Fruit fly (Drosophila melanogaster) whole organism, prepupa: ENCODE measurements around the gene CG7320.

Source experiments
- Blimp-1 ChIP-seq: fragments of 200-800 bp; sonication (Bioruptor generic); optimal IDR thresholded peaks from 3 replicates; lab custom pipeline; 2017; ENCODE audit warnings: missing biosample characterization, missing genetic modification characterization, mild to moderate bottlenecking, moderate library complexity, missing genetic modification reagents
- CG10669 ChIP-seq: fragments of 200-800 bp; sonication (Bioruptor generic); optimal IDR thresholded peaks from 3 replicates; lab custom pipeline; 2018; ENCODE audit warnings: missing biosample characterization, mild to moderate bottlenecking, missing genetic modification characterization, moderate library complexity
- CG11294 ChIP-seq: fragments of 200-800 bp; sonication (Bioruptor generic); IDR thresholded peaks from 2 replicates; pipeline ENCODE4 v1.3.6; 2022; ENCODE audit warnings: missing biosample characterization, missing genetic modification characterization
- CG11902 ChIP-seq: fragments of 200-800 bp; sonication (Bioruptor generic); optimal IDR thresholded peaks from 3 replicates; lab custom pipeline; 2016; ENCODE audit warnings: missing biosample characterization, missing genetic modification characterization
- CG15336 ChIP-seq: fragments of 200-800 bp; sonication (Bioruptor generic); IDR thresholded peaks from 2 replicates; pipeline ENCODE4 v1.3.6; 2022; ENCODE audit warnings: missing biosample characterization, missing genetic modification characterization
- CG1621 ChIP-seq: fragments of 200-800 bp; sonication (Bioruptor generic); optimal IDR thresholded peaks from 3 replicates; lab custom pipeline; 2018; ENCODE audit warnings: missing biosample characterization, mild to moderate bottlenecking, missing genetic modification characterization
- CG16779 ChIP-seq: fragments of 200-800 bp; sonication (Bioruptor generic); optimal IDR thresholded peaks from 3 replicates; lab custom pipeline; 2017; ENCODE audit warnings: missing biosample characterization, mild to moderate bottlenecking, missing genetic modification characterization
- CG3032 ChIP-seq: fragments of 200-800 bp; optimal IDR thresholded peaks from 2 replicates; lab custom pipeline; 2019; ENCODE audit warnings: missing biosample characterization, mild to moderate bottlenecking, missing genetic modification characterization, moderate library complexity
- CG31627 ChIP-seq: fragments of 200-800 bp; sonication (Bioruptor generic); optimal IDR thresholded peaks from 3 replicates; lab custom pipeline; 2016; ENCODE audit warnings: missing biosample characterization, missing genetic modification characterization
- CG32006 ChIP-seq: fragments of 200-800 bp; sonication (Bioruptor generic); optimal IDR thresholded peaks from 3 replicates; lab custom pipeline; 2017; ENCODE audit warnings: missing biosample characterization, mild to moderate bottlenecking, missing genetic modification characterization
- CG34406 ChIP-seq: fragments of 200-800 bp; sonication (Bioruptor generic); optimal IDR thresholded peaks from 3 replicates; lab custom pipeline; 2016; ENCODE audit warnings: missing biosample characterization, missing genetic modification characterization
- CG4318 ChIP-seq: fragments of 200-800 bp; sonication (Bioruptor generic); optimal IDR thresholded peaks from 3 replicates; lab custom pipeline; 2017; ENCODE audit warnings: missing biosample characterization, mild to moderate bottlenecking, missing genetic modification characterization
- CG6163 ChIP-seq: fragments of 200-800 bp; sonication (Bioruptor generic); IDR thresholded peaks from 3 replicates; pipeline ENCODE4 v1.3.6; 2022; ENCODE audit warnings: missing biosample characterization, missing genetic modification characterization
- CG6276 ChIP-seq: fragments of 200-800 bp; sonication (Bioruptor generic); optimal IDR thresholded peaks from 2 replicates; lab custom pipeline; 2017; ENCODE audit warnings: missing biosample characterization, mild to moderate bottlenecking, missing genetic modification characterization
- CG6808 ChIP-seq: fragments of 200-800 bp; sonication (Bioruptor generic); optimal IDR thresholded peaks from 3 replicates; lab custom pipeline; 2017; ENCODE audit warnings: missing biosample characterization, missing genetic modification characterization, mild to moderate bottlenecking, moderate library complexity, missing genetic modification reagents
- CG6854 ChIP-seq: fragments of 200-800 bp; sonication (Bioruptor generic); optimal IDR thresholded peaks from 2 replicates; lab custom pipeline; 2017; ENCODE audit warnings: missing biosample characterization, mild to moderate bottlenecking, missing genetic modification characterization
- CG7368 ChIP-seq: fragments of 200-800 bp; sonication (Bioruptor generic); optimal IDR thresholded peaks from 3 replicates; lab custom pipeline; 2016; ENCODE audit warnings: missing biosample characterization, missing genetic modification characterization
- CG8319 ChIP-seq: fragments of 200-800 bp; sonication (Bioruptor generic); optimal IDR thresholded peaks from 3 replicates; lab custom pipeline; 2016; ENCODE audit warnings: missing biosample characterization, missing genetic modification characterization
- CG8632 ChIP-seq: fragments of 200-800 bp; sonication (Bioruptor generic); optimal IDR thresholded peaks from 3 replicates; lab custom pipeline; 2016; ENCODE audit warnings: missing biosample characterization, missing genetic modification characterization
- CG9139 ChIP-seq: fragments of 200-800 bp; sonication (Bioruptor generic); optimal IDR thresholded peaks from 3 replicates; lab custom pipeline; 2017; ENCODE audit warnings: missing biosample characterization, mild to moderate bottlenecking, missing genetic modification characterization
- Eip75B ChIP-seq: fragments of 200-800 bp; sonication (Bioruptor generic); optimal IDR thresholded peaks from 3 replicates; lab custom pipeline; 2016; ENCODE audit warnings: missing biosample characterization, missing genetic modification characterization
- Eip93F ChIP-seq: fragments of 200-800 bp; sonication (Bioruptor generic); optimal IDR thresholded peaks from 2 replicates; lab custom pipeline; 2016; ENCODE audit warnings: missing biosample characterization, mild to moderate bottlenecking, missing genetic modification characterization
- Ets21C ChIP-seq: fragments of 200-800 bp; sonication (Bioruptor generic); optimal IDR thresholded peaks from 3 replicates; lab custom pipeline; 2016; ENCODE audit warnings: missing biosample characterization, missing genetic modification characterization
- Ets96B ChIP-seq: fragments of 200-800 bp; optimal IDR thresholded peaks from 2 replicates; lab custom pipeline; 2019; ENCODE audit warnings: missing biosample characterization, mild to moderate bottlenecking, missing genetic modification characterization, moderate library complexity
- Gug ChIP-seq: fragments of 200-800 bp; sonication (Bioruptor generic); IDR thresholded peaks from 2 replicates; pipeline ENCODE4 v1.3.6; 2022; ENCODE audit warnings: missing biosample characterization, missing genetic modification characterization
- Hr38 ChIP-seq: sonication (Bioruptor generic); optimal IDR thresholded peaks from 2 replicates; lab custom pipeline; 2016; ENCODE audit warnings: missing biosample characterization, missing genetic modification characterization
- Hr4 ChIP-seq: fragments of 200-800 bp; sonication (Bioruptor generic); optimal IDR thresholded peaks from 3 replicates; lab custom pipeline; 2016; ENCODE audit warnings: missing biosample characterization, missing genetic modification characterization
- Lpt ChIP-seq: fragments of 200-800 bp; sonication (Bioruptor generic); optimal IDR thresholded peaks from 3 replicates; lab custom pipeline; 2016; ENCODE audit warnings: missing biosample characterization, missing genetic modification characterization
- Met ChIP-seq: fragments of 200-800 bp; sonication (Bioruptor generic); optimal IDR thresholded peaks from 3 replicates; lab custom pipeline; 2016; ENCODE audit warnings: missing biosample characterization, missing genetic modification characterization
- OdsH ChIP-seq: fragments of 200-800 bp; sonication (Bioruptor generic); optimal IDR thresholded peaks from 3 replicates; lab custom pipeline; 2016; ENCODE audit warnings: missing biosample characterization, missing genetic modification characterization
- Smox ChIP-seq: fragments of 200-800 bp; sonication (Bioruptor generic); optimal IDR thresholded peaks from 3 replicates; lab custom pipeline; 2016; ENCODE audit warnings: missing biosample characterization, missing genetic modification characterization
- Sox15 ChIP-seq: fragments of 200-800 bp; sonication (Bioruptor generic); optimal IDR thresholded peaks from 3 replicates; lab custom pipeline; 2016; ENCODE audit warnings: missing biosample characterization, missing genetic modification characterization
- achi ChIP-seq: fragments of 200-800 bp; sonication (Bioruptor generic); optimal IDR thresholded peaks from 3 replicates; lab custom pipeline; 2016; ENCODE audit warnings: missing biosample characterization, missing genetic modification characterization
- acj6 ChIP-seq: fragments of 200-800 bp; sonication (Bioruptor generic); optimal IDR thresholded peaks from 3 replicates; lab custom pipeline; 2016; ENCODE audit warnings: missing biosample characterization, missing genetic modification characterization
- dac ChIP-seq: fragments of 200-800 bp; sonication (Bioruptor generic); optimal IDR thresholded peaks from 2 replicates; lab custom pipeline; 2017; ENCODE audit warnings: missing biosample characterization, mild to moderate bottlenecking, missing genetic modification characterization
- dsx ChIP-seq: fragments of 200-800 bp; optimal IDR thresholded peaks from 3 replicates; lab custom pipeline; 2019; ENCODE audit warnings: missing biosample characterization, mild to moderate bottlenecking, missing genetic modification characterization, moderate library complexity; ENCODE audit not compliant: poor library complexity, severe bottlenecking
- eg ChIP-seq: fragments of 200-800 bp; sonication (Bioruptor generic); IDR thresholded peaks from 3 replicates; pipeline ENCODE4 v1.3.6; 2022; ENCODE audit warnings: missing biosample characterization, missing genetic modification characterization
- esn ChIP-seq: fragments of 200-800 bp; sonication (Bioruptor generic); optimal IDR thresholded peaks from 2 replicates; lab custom pipeline; 2016; ENCODE audit warnings: missing biosample characterization, mild to moderate bottlenecking, missing genetic modification characterization, moderate library complexity
- fd59A ChIP-seq: fragments of 200-800 bp; sonication (Bioruptor generic); optimal IDR thresholded peaks from 2 replicates; lab custom pipeline; 2017; ENCODE audit warnings: missing biosample characterization, mild to moderate bottlenecking, missing genetic modification characterization, missing genetic modification reagents
- fd85E ChIP-seq: fragments of 200-800 bp; sonication (Bioruptor generic); optimal IDR thresholded peaks from 3 replicates; lab custom pipeline; 2016; ENCODE audit warnings: missing biosample characterization, missing genetic modification characterization
- fkh ChIP-seq: fragments of 200-800 bp; sonication (Bioruptor generic); optimal IDR thresholded peaks from 3 replicates; lab custom pipeline; 2017; ENCODE audit warnings: missing biosample characterization, mild to moderate bottlenecking, missing genetic modification characterization, moderate library complexity
- lz ChIP-seq: fragments of 200-800 bp; sonication (Bioruptor generic); optimal IDR thresholded peaks from 3 replicates; lab custom pipeline; 2016; ENCODE audit warnings: missing biosample characterization, missing genetic modification characterization
- net ChIP-seq: fragments of 200-800 bp; sonication (Bioruptor generic); optimal IDR thresholded peaks from 3 replicates; lab custom pipeline; 2016; ENCODE audit warnings: missing biosample characterization, missing genetic modification characterization
- pdm3 ChIP-seq: fragments of 200-800 bp; sonication (Bioruptor generic); optimal IDR thresholded peaks from 3 replicates; lab custom pipeline; 2016; ENCODE audit warnings: missing biosample characterization, missing genetic modification characterization
- spab ChIP-seq: fragments of 200-800 bp; sonication (Bioruptor generic); optimal IDR thresholded peaks from 2 replicates; lab custom pipeline; 2017; ENCODE audit warnings: missing biosample characterization, mild to moderate bottlenecking, missing genetic modification characterization, missing genetic modification reagents
- ss ChIP-seq, 2 experiments: fragments of 200-800 bp; sonication (Bioruptor generic); optimal IDR thresholded peaks; 2 replicates in 1 of 2; 3 replicates in 1 of 2; lab custom pipeline; 2017 to 2018; ENCODE audit warnings: mild to moderate bottlenecking in 2 of 2, missing biosample characterization in 2 of 2, missing genetic modification characterization in 2 of 2, moderate library complexity in 1 of 2
- svp ChIP-seq: fragments of 200-800 bp; sonication (Bioruptor generic); peaks from one replicate; lab custom pipeline; 2016; ENCODE audit warnings: missing biosample characterization, missing genetic modification characterization
- vri ChIP-seq: fragments of 200-800 bp; sonication (Bioruptor generic); optimal IDR thresholded peaks from 3 replicates; lab custom pipeline; 2016; ENCODE audit warnings: missing biosample characterization, mild to moderate bottlenecking, missing genetic modification characterization

Gene CG7320

DNA sequence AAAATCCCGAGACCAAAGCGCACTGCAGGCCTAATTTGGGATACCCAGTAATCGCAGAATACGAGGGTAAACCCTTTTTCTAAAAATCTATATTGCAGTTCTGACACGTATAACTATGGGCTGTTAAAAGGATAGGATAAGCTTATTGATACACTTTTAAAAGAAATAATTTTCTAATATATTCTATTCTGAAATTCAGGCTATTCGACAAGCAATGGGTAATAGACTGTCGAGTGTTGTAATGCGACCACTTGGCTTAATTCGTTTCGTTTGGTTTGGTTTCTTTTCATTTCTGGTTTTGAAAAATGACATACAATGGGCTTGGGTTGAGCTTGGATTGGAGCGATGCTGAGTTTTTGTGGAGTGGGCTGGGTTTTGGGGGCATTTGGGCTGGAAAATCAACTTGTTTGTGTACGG lies 11.0 kb downstream of the CG7320 start (continued):
- TF ChIP-seq CG9139 (GFP tag; lab: Kevin White, UChicago), result peak; percentile 43
- TF ChIP-seq CG32006 (GFP tag; lab: Kevin White, UChicago), result peak; percentile 81
- TF ChIP-seq CG6808 (GFP tag; lab: Kevin White, UChicago), result peak; percentile 52
- peak; percentile 54 for TF ChIP-seq Blimp-1
- TF ChIP-seq CG10669 (GFP tag; lab: Kevin White, UChicago), result peak; percentile 62
- TF ChIP-seq Gug (GFP tag; lab: Robert Waterston, UW), result peak; percentile 84
- peak; percentile 71 for TF ChIP-seq net
- TF ChIP-seq Smox (GFP tag; lab: Kevin White, UChicago), result peak; percentile 80
- peak; percentile 62 for TF ChIP-seq dac
- TF ChIP-seq pdm3 (GFP tag; lab: Kevin White, UChicago), result peak; percentile 82
- peak; percentile 55 for TF ChIP-seq spab (GFP tag; lab: Kevin White, UChicago)
- peak; percentile 81 for TF ChIP-seq achi
- peak; percentile 63 for TF ChIP-seq CG3032
- peak; percentile 55 for TF ChIP-seq CG7368 (GFP tag; lab: Kevin White, UChicago)
- peak; percentile 34 for TF ChIP-seq CG6854 (GFP tag; lab: Kevin White, UChicago)

DNA sequence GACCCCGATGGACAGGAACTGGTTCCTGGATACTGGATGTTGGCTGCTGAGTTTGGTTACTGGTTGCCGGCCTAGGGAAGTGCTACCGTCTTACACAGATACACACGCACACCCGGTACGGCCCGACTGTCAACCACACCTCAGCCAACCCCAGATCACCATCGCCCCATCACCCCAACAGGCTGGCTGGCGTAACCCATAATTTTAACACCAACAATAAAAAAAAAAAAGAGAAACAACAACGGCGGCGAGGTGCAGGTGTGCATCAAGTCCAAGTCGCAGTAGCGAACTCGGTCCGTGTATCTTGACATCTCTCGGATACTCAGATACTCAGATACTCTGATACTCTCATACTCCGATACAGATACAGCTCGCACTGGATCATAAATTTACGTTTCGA lies 12.5 kb downstream of the CG7320 start:
- no peak for TF ChIP-seq Met
- no peak for TF ChIP-seq CG4318 (GFP tag; lab: Kevin White, UChicago)
- TF ChIP-seq Lpt (GFP tag; lab: Kevin White, UChicago), result peak; percentile 14
- no peak for TF ChIP-seq CG6276
- TF ChIP-seq lz (GFP tag; lab: Kevin White, UChicago), result no peak
- TF ChIP-seq Hr4 (GFP tag; lab: Kevin White, UChicago), result no peak
- TF ChIP-seq Smox (GFP tag; lab: Kevin White, UChicago), result no peak
- TF ChIP-seq fd59A (GFP tag; lab: Kevin White, UChicago), result no peak
- TF ChIP-seq acj6 (GFP tag; lab: Kevin White, UChicago), result no peak
- TF ChIP-seq esn (GFP tag; lab: Kevin White, UChicago), result no peak
- TF ChIP-seq CG15336 (GFP tag; lab: Robert Waterston, UW), result no peak
- no peak for TF ChIP-seq Hr38 (GFP tag; lab: Kevin White, UChicago)
- TF ChIP-seq CG11294, result no peak
- TF ChIP-seq CG3032, result no peak
- TF ChIP-seq CG32006 (GFP tag; lab: Kevin White, UChicago), result no peak
- TF ChIP-seq vri (GFP tag; lab: Kevin White, UChicago), result peak; percentile 7
- TF ChIP-seq CG8319 (GFP tag; lab: Kevin White, UChicago), result no peak
- no peak for TF ChIP-seq CG16779 (tag; lab: Kevin White, UChicago)
- TF ChIP-seq Gug (GFP tag; lab: Robert Waterston, UW), result no peak
- TF ChIP-seq svp (GFP tag; lab: Kevin White, UChicago), result peak; percentile 39
- TF ChIP-seq CG34406 (GFP tag; lab: Kevin White, UChicago), result no peak
- TF ChIP-seq CG1621 (tag; lab: Kevin White, UChicago), result peak; percentile 47
- TF ChIP-seq Blimp-1, result no peak
- no peak for TF ChIP-seq Ets96B
- no peak for TF ChIP-seq Sox15 (GFP tag; lab: Kevin White, UChicago)
- no peak for TF ChIP-seq CG8632 (GFP tag; lab: Kevin White, UChicago)
- TF ChIP-seq CG7368 (GFP tag; lab: Kevin White, UChicago), result no peak
- TF ChIP-seq CG11902, result no peak
- TF ChIP-seq OdsH (GFP tag; lab: Kevin White, UChicago), result no peak
- TF ChIP-seq Ets21C (GFP tag; lab: Kevin White, UChicago), result no peak
- TF ChIP-seq CG6808 (GFP tag; lab: Kevin White, UChicago), result peak; percentile 19
- peak; percentile 27 for TF ChIP-seq CG9139 (GFP tag; lab: Kevin White, UChicago)
- no peak for TF ChIP-seq fd85E
- TF ChIP-seq spab (GFP tag; lab: Kevin White, UChicago), result no peak
- no peak for TF ChIP-seq pdm3 (GFP tag; lab: Kevin White, UChicago)
- no peak for TF ChIP-seq eg
- no peak for TF ChIP-seq Eip75B
- TF ChIP-seq CG31627 (GFP tag; lab: Kevin White, UChicago), result no peak
- TF ChIP-seq ss (GFP tag; optimal IDR thresholded peaks at IDR 0.05; lab: Kevin White, UChicago), result peak; percentile 41 to 64
- TF ChIP-seq CG6854 (GFP tag; lab: Kevin White, UChicago), result peak; percentile 46
- no peak for TF ChIP-seq CG10669 (GFP tag; lab: Kevin White, UChicago)
- 0 out of 3 replicates have a peak, but pooled peaks have one; percentile 29 for TF ChIP-seq CG6163 (GFP tag; lab: Robert Waterston, UW)
- TF ChIP-seq net, result no peak
- no peak for TF ChIP-seq Eip93F (GFP tag; lab: Kevin White, UChicago)
- TF ChIP-seq fkh (GFP tag; lab: Kevin White, UChicago), result no peak
- peak; percentile 37 for TF ChIP-seq dsx
